Fruit fly (Drosophila melanogaster) whole organism, wandering third instar larva: ENCODE data around the gene CG14109.

Source experiments
- Abd-B ChIP-seq: fragments of >200 bp; optimal IDR thresholded peaks from 2 replicates; lab custom pipeline; 2017; ENCODE audit warnings: missing biosample characterization, missing genetic modification characterization
- CG9705 ChIP-seq: fragments of 200-800 bp; sonication (Bioruptor generic); optimal IDR thresholded peaks from 2 replicates; lab custom pipeline; 2018; ENCODE audit warnings: missing biosample characterization, mild to moderate bottlenecking, missing genetic modification characterization
- CrebA ChIP-seq: fragments of 200-800 bp; sonication (Bioruptor generic); optimal IDR thresholded peaks from 2 replicates; lab custom pipeline; 2016; ENCODE audit warnings: missing biosample characterization, mild to moderate bottlenecking, missing genetic modification characterization, borderline replicate concordance
- Dfd ChIP-seq: fragments of >200 bp; optimal IDR thresholded peaks from 2 replicates; lab custom pipeline; 2017; ENCODE audit warnings: missing biosample characterization, missing genetic modification characterization
- Dif ChIP-seq: fragments of 200-275, 200-300 bp; sonication (Bioruptor generic); optimal IDR thresholded peaks from 2 replicates; lab custom pipeline; 2018; ENCODE audit warnings: missing biosample characterization, missing genetic modification characterization; ENCODE audit not compliant: partially characterized antibody
- GATAd ChIP-seq: sonication (Bioruptor generic); optimal IDR thresholded peaks from 2 replicates; lab custom pipeline; 2016; ENCODE audit warnings: missing biosample characterization, missing genetic modification characterization
- HLH106 ChIP-seq: fragments of 200-800 bp; optimal IDR thresholded peaks from 3 replicates; lab custom pipeline; 2019; ENCODE audit warnings: missing biosample characterization, mild to moderate bottlenecking, missing genetic modification characterization, moderate library complexity
- Hnf4 ChIP-seq: fragments of 200-800 bp; sonication (Bioruptor generic); optimal IDR thresholded peaks from 2 replicates; lab custom pipeline; 2016; ENCODE audit warnings: missing biosample characterization, mild to moderate bottlenecking, missing genetic modification characterization
- Hr78 ChIP-seq: fragments of >200 bp; optimal IDR thresholded peaks from 2 replicates; lab custom pipeline; 2017; ENCODE audit warnings: missing biosample characterization, missing genetic modification characterization
- Hr83 ChIP-seq: fragments of 200-300 bp; sonication (Bioruptor generic); optimal IDR thresholded peaks from 2 replicates; lab custom pipeline; 2016; ENCODE audit warnings: missing biosample characterization, mild to moderate bottlenecking, missing genetic modification characterization, moderate library complexity; ENCODE audit not compliant: poor library complexity, severe bottlenecking
- Jra ChIP-seq: sonication (Bioruptor generic); optimal IDR thresholded peaks from 2 replicates; lab custom pipeline; 2016; ENCODE audit warnings: missing biosample characterization, missing genetic modification characterization
- Mio ChIP-seq: sonication (Bioruptor generic); optimal IDR thresholded peaks from 2 replicates; lab custom pipeline; 2016; ENCODE audit warnings: missing biosample characterization, missing genetic modification characterization
- Myc ChIP-seq: fragments of >200 bp; optimal IDR thresholded peaks from 2 replicates; lab custom pipeline; 2017
- OdsH ChIP-seq: fragments of 200-800 bp; sonication (Bioruptor generic); optimal IDR thresholded peaks from 2 replicates; lab custom pipeline; 2016; ENCODE audit warnings: missing biosample characterization, mild to moderate bottlenecking, missing genetic modification characterization
- Sp1 ChIP-seq: fragments of 200-800 bp; sonication (Bioruptor generic); optimal IDR thresholded peaks from 3 replicates; lab custom pipeline; 2019; ENCODE audit warnings: missing biosample characterization, mild to moderate bottlenecking, missing genetic modification characterization, moderate library complexity
- Vsx2 ChIP-seq: fragments of 200-300, 225-300 bp; sonication (Bioruptor generic); optimal IDR thresholded peaks from 2 replicates; lab custom pipeline; 2018; ENCODE audit warnings: missing biosample characterization, missing genetic modification characterization; ENCODE audit not compliant: partially characterized antibody
- br ChIP-seq: fragments of 200-800 bp; sonication (Bioruptor generic); optimal IDR thresholded peaks from 2 replicates; lab custom pipeline; 2016; ENCODE audit warnings: missing biosample characterization, missing genetic modification characterization
- dl ChIP-seq, 2 experiments: fragments of 175-275, 200-275 bp in 1 of 2; fragments of 200-275 bp in 1 of 2; sonication (Bioruptor generic); optimal IDR thresholded peaks; lab custom pipeline; 2018; ENCODE audit warnings: mild to moderate bottlenecking in 2 of 2, missing biosample characterization in 2 of 2, missing genetic modification characterization in 2 of 2, moderate library complexity in 2 of 2; ENCODE audit not compliant: partially characterized antibody in 2 of 2, insufficient read depth in 1 of 2
- dmrt93B ChIP-seq: fragments of 200-800 bp; sonication (Bioruptor generic); optimal IDR thresholded peaks from 2 replicates; lab custom pipeline; 2018; ENCODE audit warnings: missing biosample characterization, mild to moderate bottlenecking, missing genetic modification characterization
- dsf ChIP-seq: sonication (Bioruptor generic); optimal IDR thresholded peaks from 2 replicates; lab custom pipeline; 2016; ENCODE audit warnings: missing biosample characterization, missing genetic modification characterization, borderline replicate concordance
- ey ChIP-seq: fragments of 200-800 bp; sonication (Bioruptor generic); optimal IDR thresholded peaks from 2 replicates; lab custom pipeline; 2016; ENCODE audit warnings: missing biosample characterization, missing genetic modification characterization
- foxo ChIP-seq, 2 experiments: fragments of 200-800 bp; sonication (Bioruptor generic); optimal IDR thresholded peaks; 2 replicates in 1 of 2; 3 replicates in 1 of 2; lab custom pipeline; 2016 to 2017; ENCODE audit warnings: missing biosample characterization in 2 of 2, missing genetic modification characterization in 2 of 2
- fru ChIP-seq: fragments of 200-800 bp; sonication (Bioruptor generic); optimal IDR thresholded peaks from 3 replicates; lab custom pipeline; 2016; ENCODE audit warnings: missing biosample characterization, mild to moderate bottlenecking, missing genetic modification characterization
- h ChIP-seq: fragments of 200-800 bp; sonication (Bioruptor generic); optimal IDR thresholded peaks from 3 replicates; lab custom pipeline; 2016; ENCODE audit warnings: missing biosample characterization, mild to moderate bottlenecking, missing genetic modification characterization
- jim ChIP-seq: fragments of 175-275, 200-325 bp; sonication (Bioruptor generic); optimal IDR thresholded peaks from 2 replicates; lab custom pipeline; 2016; ENCODE audit warnings: missing biosample characterization, mild to moderate bottlenecking, missing genetic modification characterization
- lola ChIP-seq: fragments of >200 bp; optimal IDR thresholded peaks from 2 replicates; lab custom pipeline; 2017; ENCODE audit warnings: missing biosample characterization, missing genetic modification characterization
- pan ChIP-seq: fragments of >200 bp; optimal IDR thresholded peaks from 2 replicates; lab custom pipeline; 2017
- psq ChIP-seq: fragments of 200-800 bp; sonication (Bioruptor generic); optimal IDR thresholded peaks from 3 replicates; lab custom pipeline; 2017; ENCODE audit warnings: missing biosample characterization, mild to moderate bottlenecking, missing genetic modification characterization, moderate library complexity
- rgr ChIP-seq: fragments of 200-800 bp; sonication (Bioruptor generic); optimal IDR thresholded peaks from 3 replicates; lab custom pipeline; 2016; ENCODE audit warnings: missing biosample characterization, mild to moderate bottlenecking, missing genetic modification characterization
- sage ChIP-seq: fragments of 200-800 bp; sonication (Bioruptor generic); optimal IDR thresholded peaks from 2 replicates; lab custom pipeline; 2016; ENCODE audit warnings: missing biosample characterization, mild to moderate bottlenecking, missing genetic modification characterization
- sv ChIP-seq: fragments of 200-800 bp; sonication (Bioruptor generic); optimal IDR thresholded peaks from 3 replicates; lab custom pipeline; 2016; ENCODE audit warnings: missing biosample characterization, missing genetic modification characterization
- tai ChIP-seq: sonication (Bioruptor generic); optimal IDR thresholded peaks from 2 replicates; lab custom pipeline; 2016; ENCODE audit warnings: missing biosample characterization, missing genetic modification characterization
- usp ChIP-seq: fragments of >200 bp; optimal IDR thresholded peaks from 2 replicates; lab custom pipeline; 2017; ENCODE audit warnings: missing biosample characterization, missing genetic modification characterization
- woc ChIP-seq: sonication (Bioruptor generic); optimal IDR thresholded peaks from 2 replicates; lab custom pipeline; 2016; ENCODE audit warnings: missing biosample characterization, mild to moderate bottlenecking, missing genetic modification characterization

Gene CG14109

DNA sequence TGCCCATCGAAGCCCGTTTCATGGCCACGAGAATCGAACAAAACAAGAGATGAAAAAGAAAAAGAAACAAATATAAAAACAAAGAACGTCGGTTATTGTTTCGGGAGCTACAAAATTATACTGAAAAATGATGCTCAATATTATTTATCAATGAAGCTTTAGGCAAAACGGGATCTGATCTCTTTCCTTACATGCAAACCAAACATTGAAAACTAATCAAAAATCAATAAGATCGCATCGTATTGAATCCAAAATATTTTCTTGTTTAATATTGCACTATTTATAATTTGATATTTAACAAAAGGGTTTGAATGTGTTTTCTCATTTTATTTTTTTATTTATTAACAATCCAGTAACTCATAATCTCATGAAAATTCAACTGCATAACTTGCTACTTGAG lies 15.1 kb upstream of the CG14109 start, which contains the start of gene CG14106:
Gene CG14106, minus strand, starts transcription at position 101 of the 400 bp plus-strand sequence.
- TF ChIP-seq CrebA (GFP tag; lab: Kevin White, UChicago) = no peak
- no peak for TF ChIP-seq rgr
- TF ChIP-seq br (GFP tag; lab: Kevin White, UChicago) = no peak
- no peak for TF ChIP-seq woc
- no peak for TF ChIP-seq foxo (GFP tag; optimal IDR thresholded peaks at IDR 0.05; lab: Kevin White, UChicago)
- TF ChIP-seq Mio (GFP tag; lab: Kevin White, UChicago) = no peak
- TF ChIP-seq Dif (GFP tag; lab: Kevin White, UChicago) = no peak
- no peak for TF ChIP-seq usp (GFP tag; lab: Kevin White, UChicago)
- TF ChIP-seq dl (GFP tag; optimal IDR thresholded peaks at IDR 0.05; lab: Kevin White, UChicago; ENCODE audit: insufficient read depth in 1 of 2, partially characterized antibody in 2 of 2) = no peak
- TF ChIP-seq Hr78 (GFP tag; lab: Kevin White, UChicago) = no peak
- no peak for TF ChIP-seq Myc (lab: Kevin White, UChicago)
- TF ChIP-seq jim (GFP tag; lab: Kevin White, UChicago) = no peak
- no peak for TF ChIP-seq Abd-B (GFP tag; lab: Kevin White, UChicago)
- TF ChIP-seq CG9705 = no peak
- TF ChIP-seq ey (GFP tag; lab: Kevin White, UChicago) = no peak
- no peak for TF ChIP-seq dsf (GFP tag; lab: Kevin White, UChicago)

DNA sequence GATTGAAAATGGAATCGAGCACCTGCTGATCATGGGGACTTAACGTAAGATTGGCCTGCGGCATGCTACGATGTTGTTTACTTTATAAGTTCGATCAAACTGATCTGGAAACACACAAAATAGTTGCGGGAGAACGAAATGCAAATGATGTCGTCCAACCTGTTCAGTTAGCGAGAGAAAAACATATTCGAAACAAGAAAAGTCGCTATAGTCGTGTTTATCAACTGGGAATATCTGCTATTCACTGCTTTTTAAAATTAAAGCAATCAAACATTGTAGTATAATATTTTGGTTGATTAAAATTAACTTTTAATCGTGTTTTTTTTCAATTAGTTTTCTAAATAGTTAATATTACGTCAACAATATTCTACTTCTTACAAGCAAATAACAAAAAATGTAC lies 14.1 kb upstream of the CG14109 start, which contains the start of gene CG14105:
Gene CG14105, minus strand, starts transcription at position 101 of the 400 bp plus-strand sequence.
- no peak for TF ChIP-seq tai (GFP tag; lab: Kevin White, UChicago)
- TF ChIP-seq Hnf4 (GFP tag; lab: Kevin White, UChicago) = no peak
- TF ChIP-seq sv = no peak
- TF ChIP-seq dl (GFP tag; optimal IDR thresholded peaks at IDR 0.05; lab: Kevin White, UChicago; ENCODE audit: insufficient read depth in 1 of 2, partially characterized antibody in 2 of 2) = no peak
- no peak for TF ChIP-seq br (GFP tag; lab: Kevin White, UChicago)
- no peak for TF ChIP-seq OdsH (GFP tag; lab: Kevin White, UChicago)
- TF ChIP-seq Hr83 (GFP tag; lab: Kevin White, UChicago) = no peak
- TF ChIP-seq Dfd (GFP tag; lab: Kevin White, UChicago) = no peak
- no peak for TF ChIP-seq woc
- no peak for TF ChIP-seq fru (GFP tag; lab: Kevin White, UChicago)
- TF ChIP-seq jim (GFP tag; lab: Kevin White, UChicago) = no peak
- no peak for TF ChIP-seq Mio (GFP tag; lab: Kevin White, UChicago)
- no peak for TF ChIP-seq GATAd (GFP tag; lab: Kevin White, UChicago)
- TF ChIP-seq h (GFP tag; lab: Kevin White, UChicago) = no peak
- no peak for TF ChIP-seq dmrt93B
- TF ChIP-seq sage = no peak
- no peak for TF ChIP-seq HLH106 (tag; lab: Kevin White, UChicago)
- TF ChIP-seq Dif (GFP tag; lab: Kevin White, UChicago) = no peak

DNA sequence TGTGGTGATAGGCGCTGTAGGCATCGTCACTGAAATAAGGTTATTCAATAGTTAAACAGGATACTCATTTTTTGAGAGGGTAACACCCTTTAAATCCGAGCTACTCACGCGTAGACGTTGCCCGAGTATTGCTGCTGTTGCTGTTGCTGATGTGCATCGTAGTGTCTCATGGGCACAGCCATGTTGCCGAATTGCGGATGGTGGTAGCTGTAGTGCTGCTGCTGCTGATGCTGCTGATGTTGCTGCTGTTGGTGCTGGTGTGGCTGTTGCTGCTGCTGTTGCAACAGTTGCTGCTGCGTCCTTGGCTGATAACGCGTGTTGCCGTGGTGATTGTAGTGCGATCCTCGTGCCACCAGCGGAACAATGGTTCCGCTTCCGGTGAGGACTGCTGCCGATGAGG lies 10.5 kb upstream of the CG14109 start:
- TF ChIP-seq Dfd (GFP tag; lab: Kevin White, UChicago) (peak; percentile 94), Jra (GFP tag; lab: Kevin White, UChicago) (no peak)

DNA sequence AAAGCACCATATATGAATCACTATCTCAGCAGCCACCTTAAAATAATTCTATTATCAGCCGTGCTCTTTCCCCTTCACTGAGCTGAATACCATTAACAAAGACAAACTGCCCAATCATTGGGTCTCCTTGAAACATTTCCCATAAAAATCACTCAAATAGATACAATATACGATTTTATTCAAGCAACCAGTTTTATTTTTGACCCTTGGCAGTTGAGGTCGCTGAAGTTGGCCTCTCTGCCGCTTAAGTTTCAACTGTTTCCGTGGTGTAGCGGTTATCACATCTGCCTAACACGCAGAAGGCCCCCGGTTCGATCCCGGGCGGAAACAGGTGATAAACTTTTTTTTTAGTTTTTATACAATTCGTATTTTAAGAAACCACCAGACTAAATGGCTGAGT lies 7.9 kb upstream of the CG14109 start:
- TF ChIP-seq pan (lab: Kevin White, UChicago) (no peak), Dif (GFP tag; lab: Kevin White, UChicago) (no peak), Jra (GFP tag; lab: Kevin White, UChicago) (no peak), dl (GFP tag; optimal IDR thresholded peaks at IDR 0.05; lab: Kevin White, UChicago; ENCODE audit: insufficient read depth in 1 of 2, partially characterized antibody in 2 of 2) (no peak), sv (no peak), dmrt93B (no peak), lola (GFP tag; lab: Kevin White, UChicago) (no peak), Mio (GFP tag; lab: Kevin White, UChicago) (no peak), CG9705 (no peak), tai (GFP tag; lab: Kevin White, UChicago) (no peak), psq (GFP tag; lab: Kevin White, UChicago) (no peak), CrebA (GFP tag; lab: Kevin White, UChicago) (no peak), Vsx2 (no peak), ey (GFP tag; lab: Kevin White, UChicago) (no peak), rgr (no peak), Sp1 (no peak)
